Fruit fly (Drosophila melanogaster): ENCODE measurements around the gene EndoU.

EndoU gene

dm6 chr3R:15947605-15948004, 39.4 kb downstream of the EndoU start:
- TF ChIP-seq CG13624 (GFP tag; optimal IDR thresholded peaks at IDR 0.05) (no peak), ranshi (GFP tag; IDR thresholded peaks at IDR 0.05) (0 out of 2 replicates have a peak, but pooled peaks have one; percentile 27), CG14050 (GFP tag; IDR thresholded peaks at IDR 0.05) (no peak), CG3281 (GFP tag; optimal IDR thresholded peaks at IDR 0.05) (no peak), Dip2 (GFP tag; IDR thresholded peaks at IDR 0.05) (no peak), CG6765 (GFP tag; optimal IDR thresholded peaks at IDR 0.05) (no peak), nmo (GFP tag; optimal IDR thresholded peaks at IDR 0.05) (no peak), ftz-f1 (GFP tag; optimal IDR thresholded peaks at IDR 0.05) (no peak), Myb (GFP tag; optimal IDR thresholded peaks at IDR 0.05) (no peak), CG17361 (GFP tag; IDR thresholded peaks at IDR 0.05) (no peak), CG18599 (GFP tag; optimal IDR thresholded peaks at IDR 0.05) (peak; percentile 35), E2f1 (GFP tag; IDR thresholded peaks at IDR 0.05) (no peak; the same call in 1 of the 2 replicates), fd3F (GFP tag; optimal IDR thresholded peaks at IDR 0.05) (no peak), NC2β (GFP tag; optimal IDR thresholded peaks at IDR 0.05) (no peak), kah (GFP tag; optimal IDR thresholded peaks at IDR 0.05) (no peak), pfk (GFP tag; optimal IDR thresholded peaks at IDR 0.05) (no peak), CG11560 (tag; IDR thresholded peaks at IDR 0.05) (no peak), psq (GFP tag; optimal IDR thresholded peaks at IDR 0.05) (no peak), br (optimal IDR thresholded peaks at IDR 0.05) (no peak), C15 (GFP tag; IDR thresholded peaks at IDR 0.05) (no peak), Awh (GFP tag; IDR thresholded peaks at IDR 0.05) (no peak), Scr (GFP tag; IDR thresholded peaks at IDR 0.05; ENCODE audit: partially characterized antibody) (no peak), Kr (GFP tag; optimal IDR thresholded peaks at IDR 0.05) (no peak), CG4707 (GFP tag; optimal IDR thresholded peaks at IDR 0.05) (no peak), Dbx (GFP tag; IDR thresholded peaks at IDR 0.05) (peak; percentile 57; the same call in 1 of the 3 replicates), dm (GFP tag; optimal IDR thresholded peaks at IDR 0.05) (no peak), CG11456 (GFP tag; IDR thresholded peaks at IDR 0.05) (0 out of 3 replicates have a peak, but pooled peaks have one; percentile 57), Six4 (GFP tag; optimal IDR thresholded peaks at IDR 0.05) (no peak), cad (GFP tag; optimal IDR thresholded peaks at IDR 0.05) (no peak), mam (GFP tag; optimal IDR thresholded peaks at IDR 0.05) (peak; percentile 1), CG18619 (GFP tag; optimal IDR thresholded peaks at IDR 0.05) (no peak), hkb (optimal IDR thresholded peaks at IDR 0.05) (peak; percentile 62), hkb (GFP tag; IDR thresholded peaks at IDR 0.05) (no peak), pum (GFP tag; optimal IDR thresholded peaks at IDR 0.05) (no peak), CG2120 (GFP tag; optimal IDR thresholded peaks at IDR 0.05) (peak; percentile 41), ham (GFP tag; IDR thresholded peaks at IDR 0.05) (no peak), CG7963 (GFP tag; IDR thresholded peaks at IDR 0.05; ENCODE audit: partially characterized antibody) (no peak), CG11398 (GFP tag; optimal IDR thresholded peaks at IDR 0.05) (no peak), CG13894 (tag; optimal IDR thresholded peaks at IDR 0.05) (peak; percentile 8), CG13123 (GFP tag; optimal IDR thresholded peaks at IDR 0.05) (no peak), CG9932 (GFP tag; IDR thresholded peaks at IDR 0.05) (peak; percentile 44; the same call in 1 of the 2 replicates), CG8765 (GFP tag; IDR thresholded peaks at IDR 0.05) (no peak; the same call in 1 of the 2 replicates), CG9727 (GFP tag; optimal IDR thresholded peaks at IDR 0.05) (no peak), vnd (GFP tag; IDR thresholded peaks at IDR 0.05; ENCODE audit: partially characterized antibody) (no peak), CG4854 (GFP tag; optimal IDR thresholded peaks at IDR 0.05) (no peak), CG10274 (GFP tag; optimal IDR thresholded peaks at IDR 0.05) (no peak), B-H1 (GFP tag; IDR thresholded peaks at IDR 0.05) (no peak), Jarid2 (GFP tag; optimal IDR thresholded peaks at IDR 0.05) (no peak), CG3163 (GFP tag; optimal IDR thresholded peaks at IDR 0.05) (no peak), h (optimal IDR thresholded peaks at IDR 0.05) (no peak), slbo (GFP tag; IDR thresholded peaks at IDR 0.05) (0 out of 2 replicates have a peak, but pooled peaks have one; percentile 36), ewg (GFP tag; optimal IDR thresholded peaks at IDR 0.05) (no peak), CG11085 (GFP tag; IDR thresholded peaks at IDR 0.05) (0 out of 2 replicates have a peak, but pooled peaks have one; percentile 13)
